Worm (Caenorhabditis elegans): ENCODE measurements around the gene nduf-2.2.
A peak's percentile ranks its signal among the peaks of the same experiment; 100 is the strongest.

nduf-2.2 gene

DNA sequence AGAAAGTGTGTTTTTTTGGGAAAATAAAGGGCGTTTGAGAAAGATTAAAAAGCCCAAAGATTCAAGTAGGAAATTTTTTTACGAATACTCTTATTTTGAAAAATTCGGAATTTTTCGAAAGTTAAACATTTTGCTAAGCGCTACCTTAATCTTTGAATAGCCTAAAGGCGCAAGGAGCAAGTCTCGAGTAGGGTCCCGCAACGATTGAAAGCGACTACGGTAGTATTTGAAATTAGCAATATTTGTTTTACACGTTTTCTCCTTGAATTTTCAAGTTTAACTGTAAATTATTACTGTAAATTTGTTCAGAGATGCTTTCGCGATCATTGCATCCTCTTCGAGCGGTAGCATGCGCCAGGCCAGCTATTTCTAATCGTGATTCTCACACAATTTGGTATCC, at the start of gene nduf-2.2:
TSS of gene nduf-2.2 (plus strand) at position 310 of the 400 bp plus-strand sequence.
- no peak for TF ChIP-seq snpc-1.2 (GFP tag; IDR thresholded peaks at IDR 0.05)
- no peak for TF ChIP-seq sdz-12 (GFP tag; optimal IDR thresholded peaks at IDR 0.05)
- no peak for TF ChIP-seq pha-4 (GFP tag; IDR thresholded peaks at IDR 0.05)
- no peak for TF ChIP-seq pha-4 (tag; optimal IDR thresholded peaks at IDR 0.05)
- TF ChIP-seq D1046.2 (GFP tag; IDR thresholded peaks at IDR 0.05) = no peak
- no peak for TF ChIP-seq F44E2.7 (GFP tag; IDR thresholded peaks at IDR 0.05)
- TF ChIP-seq nhr-42 (GFP tag; IDR thresholded peaks at IDR 0.05) = no peak
- TF ChIP-seq ceh-82 (tag; optimal IDR thresholded peaks at IDR 0.05) = no peak
- TF ChIP-seq tag-97 (GFP tag; IDR thresholded peaks at IDR 0.05) = no peak

ce11 chrIII:6415306-6415973, 49.6 kb upstream of the nduf-2.2 start, which contains the start of gene nas-4:
Gene nas-4, minus strand, starts transcription at chrIII:6415656.
- TF ChIP-seq ztf-7 (tag; optimal IDR thresholded peaks at IDR 0.05) (no peak), R02D3.7 (tag; optimal IDR thresholded peaks at IDR 0.05) (no peak), spr-3 (GFP tag; optimal IDR thresholded peaks at IDR 0.05) (no peak), dve-1 (tag; optimal IDR thresholded peaks at IDR 0.05; ENCODE audit: insufficient read depth) (peak; percentile 32), madf-5 (GFP tag; IDR thresholded peaks at IDR 0.05) (no peak), dmd-9 (GFP tag; IDR thresholded peaks at IDR 0.05) (no peak), nhr-6 (tag; optimal IDR thresholded peaks at IDR 0.05) (no peak), daf-16 (GFP tag; optimal IDR thresholded peaks at IDR 0.05) (no peak), daf-16 (tag; optimal IDR thresholded peaks at IDR 0.05) (no peak), fkh-10 (GFP tag; optimal IDR thresholded peaks at IDR 0.05) (no peak), nhr-41 (GFP tag; IDR thresholded peaks at IDR 0.05) (no peak), lin-1 (GFP tag; IDR thresholded peaks at IDR 0.05) (no peak), mxl-2 (GFP tag; conservative IDR thresholded peaks at IDR 0.05) (no peak), lir-3 (tag; optimal IDR thresholded peaks at IDR 0.05) (no peak), cey-2 (tag; optimal IDR thresholded peaks at IDR 0.05; ENCODE audit: borderline replicate concordance, insufficient read depth) (no peak), zip-11 (GFP tag; IDR thresholded peaks at IDR 0.05) (no peak), mdl-1 (tag; optimal IDR thresholded peaks at IDR 0.05) (no peak), F26F4.8 (GFP tag; conservative IDR thresholded peaks at IDR 0.05) (no peak), aha-1 (tag) (no peak), tag-97 (GFP tag; IDR thresholded peaks at IDR 0.05) (no peak), T20F7.1 (GFP tag; optimal IDR thresholded peaks at IDR 0.05) (no peak), hlh-11 (tag; optimal IDR thresholded peaks at IDR 0.05) (peak; percentile 13), dpl-1 (GFP tag; optimal IDR thresholded peaks at IDR 0.05) (no peak), pha-4 (GFP tag; IDR thresholded peaks at IDR 0.05) (no peak), pha-4 (tag; optimal IDR thresholded peaks at IDR 0.05) (no peak), ces-1 (GFP tag; optimal IDR thresholded peaks at IDR 0.05) (no peak), zfp-3 (GFP tag; conservative IDR thresholded peaks at IDR 0.05) (no peak; the same call in 1 of the 2 replicates), attf-4 (tag; optimal IDR thresholded peaks at IDR 0.05) (no peak), skn-1 (tag; optimal IDR thresholded peaks at IDR 0.05) (no peak), mep-1 (tag; optimal IDR thresholded peaks at IDR 0.05) (peak; percentile 71), ctbp-1 (GFP tag; IDR thresholded peaks at IDR 0.05) (no peak), lsy-2 (tag; optimal IDR thresholded peaks at IDR 0.05) (no peak), snpc-1.2 (GFP tag; IDR thresholded peaks at IDR 0.05) (no peak), ama-1 (optimal IDR thresholded peaks at IDR 0.05) (peak; percentile 77), D1046.2 (GFP tag; IDR thresholded peaks at IDR 0.05) (no peak), F37D6.2 (tag; optimal IDR thresholded peaks at IDR 0.05) (no peak), snpc-4 (tag; optimal IDR thresholded peaks at IDR 0.05) (no peak), egl-27 (tag; optimal IDR thresholded peaks at IDR 0.05) (no peak), nhr-102 (tag; optimal IDR thresholded peaks at IDR 0.05) (peak; percentile 67), daf-8 (GFP tag; IDR thresholded peaks at IDR 0.05) (no peak), saeg-2 (GFP tag; IDR thresholded peaks at IDR 0.05) (no peak), hlh-30 (tag; optimal IDR thresholded peaks at IDR 0.05; ENCODE audit: insufficient read depth) (no peak), mes-2 (tag; optimal IDR thresholded peaks at IDR 0.05; ENCODE audit: poor library complexity, severe bottlenecking) (peak; percentile 41), lim-7 (GFP tag; IDR thresholded peaks at IDR 0.05) (0 out of 2 replicates have a peak, but pooled peaks have one; percentile 36), F49E8.2 (tag; optimal IDR thresholded peaks at IDR 0.05; ENCODE audit: borderline replicate concordance) (no peak)

Measured in whole organism, L4 larva.